Worm (Caenorhabditis elegans) whole organism, L2 larva: Measurements from ENCODE around the gene str-229.

Experiments
- C34F6.9 ChIP-seq: fragments of 150-350 bp; optimal IDR thresholded peaks from 2 replicates; lab custom pipeline; 2014; ENCODE audit warnings: missing biosample characterization, missing genetic modification characterization
- F13H6.1 ChIP-seq: sonication (generic microtip); optimal IDR thresholded peaks from 2 replicates; lab custom pipeline; 2016; ENCODE audit warnings: missing genetic modification characterization, missing compliant biosample characterization
- R02D3.7 ChIP-seq: fragments of 150-350 bp; optimal IDR thresholded peaks from 2 replicates; lab custom pipeline; 2014; ENCODE audit warnings: missing biosample characterization, missing genetic modification characterization
- ZK546.5 ChIP-seq: sonication (generic microtip); optimal IDR thresholded peaks from 2 replicates; lab custom pipeline; 2017; ENCODE audit warnings: missing biosample characterization, missing genetic modification characterization
- alr-1 ChIP-seq: fragments of 150-350 bp; optimal IDR thresholded peaks from 2 replicates; lab custom pipeline; 2014; ENCODE audit warnings: missing biosample characterization, missing genetic modification characterization
- aly-2 ChIP-seq: fragments of 150-350 bp; optimal IDR thresholded peaks from 2 replicates; lab custom pipeline; 2014; ENCODE audit warnings: missing biosample characterization, missing genetic modification characterization
- ama-1 ChIP-seq: fragments of 150-350 bp; optimal IDR thresholded peaks from 2 replicates; lab custom pipeline; 2018; ENCODE audit warnings: inconsistent platforms
- blmp-1 ChIP-seq: sonication (generic microtip); optimal IDR thresholded peaks from 2 replicates; lab custom pipeline; 2017; ENCODE audit warnings: missing genetic modification characterization, mild to moderate bottlenecking, missing compliant biosample characterization, antibody characterized with exemption, moderate library complexity; ENCODE audit not compliant: insufficient read depth
- ceh-82 ChIP-seq: fragments of 150-350 bp; optimal IDR thresholded peaks from 2 replicates; lab custom pipeline; 2014; ENCODE audit warnings: missing biosample characterization, missing genetic modification characterization
- dmd-4 ChIP-seq: sonication (generic microtip); optimal IDR thresholded peaks from 2 replicates; lab custom pipeline; 2017; ENCODE audit warnings: missing biosample characterization, missing genetic modification characterization
- egl-27 ChIP-seq: sonication (generic microtip); optimal IDR thresholded peaks from 3 replicates; lab custom pipeline; 2017; ENCODE audit warnings: missing biosample characterization, missing genetic modification reagents, missing genetic modification characterization
- elt-1 ChIP-seq: fragments of 150-350 bp; optimal IDR thresholded peaks from 2 replicates; lab custom pipeline; 2014; ENCODE audit warnings: missing biosample characterization, missing genetic modification characterization
- elt-3 ChIP-seq: sonication (generic microtip); optimal IDR thresholded peaks from 2 replicates; lab custom pipeline; 2017; ENCODE audit warnings: missing biosample characterization, missing genetic modification characterization
- gmeb-1 ChIP-seq: fragments of 150-350 bp; optimal IDR thresholded peaks from 2 replicates; lab custom pipeline; 2014; ENCODE audit warnings: missing biosample characterization, missing genetic modification characterization
- lin-11 ChIP-seq: fragments of 150-350 bp; sonication (generic microtip); optimal IDR thresholded peaks from 2 replicates; lab custom pipeline; 2014; ENCODE audit warnings: missing biosample characterization, missing genetic modification characterization, inconsistent platforms, mixed read lengths
- lin-13 ChIP-seq: fragments of 150-350 bp; optimal IDR thresholded peaks from 2 replicates; lab custom pipeline; 2014; ENCODE audit warnings: missing biosample characterization, missing genetic modification reagents, missing genetic modification characterization
- lsy-2 ChIP-seq, 2 experiments: fragments of 150-350 bp in 1 of 2; sonication (generic microtip) in 1 of 2; optimal IDR thresholded peaks; 2 replicates each; lab custom pipeline; 2014 to 2017; ENCODE audit warnings: missing biosample characterization in 2 of 2, missing genetic modification characterization in 2 of 2
- mab-5 ChIP-seq: fragments of 150-350 bp; optimal IDR thresholded peaks from 2 replicates; lab custom pipeline; 2014; ENCODE audit warnings: missing biosample characterization, missing genetic modification characterization
- mbf-1 ChIP-seq: sonication (generic microtip); optimal IDR thresholded peaks from 2 replicates; lab custom pipeline; 2017; ENCODE audit warnings: missing biosample characterization, missing genetic modification characterization
- mdl-1 ChIP-seq, 2 experiments: fragments of 150-350 bp in 1 of 2; sonication (generic microtip) in 1 of 2; optimal IDR thresholded peaks; 2 replicates each; lab custom pipeline; 2017; ENCODE audit warnings: missing biosample characterization in 2 of 2, missing genetic modification characterization in 2 of 2
- nhr-12 ChIP-seq: fragments of 150-350 bp; optimal IDR thresholded peaks from 2 replicates; lab custom pipeline; 2014; ENCODE audit warnings: missing biosample characterization, missing genetic modification characterization
- nhr-21 ChIP-seq: fragments of 150-350 bp; optimal IDR thresholded peaks from 2 replicates; lab custom pipeline; 2014; ENCODE audit warnings: missing biosample characterization, missing genetic modification characterization
- nhr-25 ChIP-seq: fragments of 150-350 bp; sonication (generic microtip); optimal IDR thresholded peaks from 3 replicates; lab custom pipeline; 2014; ENCODE audit warnings: missing biosample characterization, missing genetic modification characterization
- nhr-6 ChIP-seq: fragments of 150-350 bp; optimal IDR thresholded peaks from 2 replicates; lab custom pipeline; 2014; ENCODE audit warnings: missing biosample characterization, missing genetic modification characterization
- nhr-77 ChIP-seq: fragments of 150-350 bp; optimal IDR thresholded peaks from 2 replicates; lab custom pipeline; 2014; ENCODE audit warnings: missing biosample characterization, missing genetic modification characterization
- skn-1 ChIP-seq: sonication (generic microtip); optimal IDR thresholded peaks from 2 replicates; lab custom pipeline; 2017; ENCODE audit warnings: missing biosample characterization, missing genetic modification characterization
- sma-3 ChIP-seq: sonication (generic microtip); optimal IDR thresholded peaks from 2 replicates; lab custom pipeline; 2016; ENCODE audit warnings: missing genetic modification reagents, missing genetic modification characterization, missing compliant biosample characterization
- sma-9 ChIP-seq, 2 experiments: fragments of 150-350 bp in 1 of 2; sonication (generic microtip) in 1 of 2; optimal IDR thresholded peaks; 2 replicates each; lab custom pipeline; 2014 to 2016; ENCODE audit warnings: missing genetic modification characterization in 2 of 2, mild to moderate bottlenecking in 1 of 2, missing biosample characterization in 1 of 2, missing compliant biosample characterization in 1 of 2, missing genetic modification reagents in 1 of 2, moderate library complexity in 1 of 2
- snpc-4 ChIP-seq: fragments of 150-350 bp; optimal IDR thresholded peaks from 2 replicates; lab custom pipeline; 2014; ENCODE audit warnings: missing biosample characterization, missing genetic modification characterization
- unc-39 ChIP-seq: fragments of 150-350 bp; optimal IDR thresholded peaks from 2 replicates; lab custom pipeline; 2014; ENCODE audit warnings: missing biosample characterization, missing genetic modification characterization
- unc-55 ChIP-seq: fragments of 150-350 bp; sonication (generic microtip); optimal IDR thresholded peaks from 3 replicates; lab custom pipeline; 2014; ENCODE audit warnings: missing biosample characterization, missing genetic modification reagents, missing genetic modification characterization
- ztf-1 ChIP-seq: fragments of 200-800 bp; sonication (Bioruptor generic); conservative IDR thresholded peaks from 2 replicates; pipeline ENCODE4 v1.3.6; 2022; ENCODE audit warnings: missing genetic modification characterization, missing compliant biosample characterization
- ztf-11 ChIP-seq: sonication (generic microtip); optimal IDR thresholded peaks from 2 replicates; lab custom pipeline; 2017; ENCODE audit warnings: missing biosample characterization, missing genetic modification characterization
- ztf-4 ChIP-seq: fragments of 150-350 bp; optimal IDR thresholded peaks from 2 replicates; lab custom pipeline; 2014; ENCODE audit warnings: missing biosample characterization, missing genetic modification characterization

The str-229 gene

DNA sequence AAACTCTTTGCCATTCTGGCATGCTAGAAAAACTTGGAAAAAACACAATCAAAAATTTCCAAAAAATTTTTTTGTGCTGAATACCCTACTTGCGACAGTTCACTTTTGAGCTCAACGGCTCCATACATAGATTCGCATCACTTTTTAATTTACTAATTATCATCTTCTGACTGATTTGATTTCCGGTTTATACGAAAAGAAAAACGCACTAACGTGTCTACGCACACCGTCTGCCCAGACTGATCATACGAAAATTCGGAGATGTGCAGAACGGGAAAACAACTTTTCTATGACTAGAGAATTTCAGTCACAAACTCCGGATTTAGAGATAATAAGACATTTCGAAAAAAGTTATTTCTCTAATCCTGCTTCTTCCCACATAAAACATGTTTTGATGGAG is 17.8 kb downstream of the str-229 start:
- no peak for TF ChIP-seq F13H6.1
- no peak for TF ChIP-seq unc-55 (GFP tag; lab: Kevin White, UChicago)
- no peak for TF ChIP-seq mbf-1 (tag; lab: Kevin White, UChicago)
- TF ChIP-seq aly-2 (tag; lab: Kevin White, UChicago), result no peak
- no peak for TF ChIP-seq snpc-4 (tag; lab: Kevin White, UChicago)
- no peak for TF ChIP-seq ceh-82 (tag; lab: Kevin White, UChicago)
- TF ChIP-seq unc-39 (tag; lab: Kevin White, UChicago), result no peak
- no peak for TF ChIP-seq lin-13 (GFP tag; lab: Kevin White, UChicago)
- TF ChIP-seq ztf-11 (tag; lab: Kevin White, UChicago), result no peak
- no peak for TF ChIP-seq ama-1 (lab: Kevin White, UChicago)

DNA sequence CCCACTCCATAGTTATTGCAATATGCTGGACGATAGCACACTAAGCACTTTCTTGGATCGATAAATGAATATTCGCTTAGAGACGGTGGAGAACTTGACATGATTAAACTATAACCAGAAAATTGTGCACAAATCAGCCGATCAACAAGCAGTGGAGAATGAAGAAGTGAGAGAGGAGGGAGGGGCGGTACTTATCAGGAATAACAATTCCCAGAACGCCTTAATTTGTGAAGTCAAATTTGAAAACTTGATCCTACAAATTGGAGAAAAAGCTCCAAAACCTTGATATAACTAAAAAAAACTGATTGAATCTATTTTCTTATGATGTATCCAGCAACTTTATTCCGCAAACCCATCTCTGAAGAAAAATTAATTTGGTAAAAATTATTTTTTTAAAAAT is 24.1 kb downstream of the str-229 start, which contains the start of gene nhr-159:
Gene nhr-159, minus strand, starts transcription at position 101 of the 400 bp plus-strand sequence.
- no peak for TF ChIP-seq skn-1
- no peak for TF ChIP-seq nhr-25
- TF ChIP-seq nhr-12, result no peak
- TF ChIP-seq R02D3.7 (tag; lab: Kevin White, UChicago), result no peak

DNA sequence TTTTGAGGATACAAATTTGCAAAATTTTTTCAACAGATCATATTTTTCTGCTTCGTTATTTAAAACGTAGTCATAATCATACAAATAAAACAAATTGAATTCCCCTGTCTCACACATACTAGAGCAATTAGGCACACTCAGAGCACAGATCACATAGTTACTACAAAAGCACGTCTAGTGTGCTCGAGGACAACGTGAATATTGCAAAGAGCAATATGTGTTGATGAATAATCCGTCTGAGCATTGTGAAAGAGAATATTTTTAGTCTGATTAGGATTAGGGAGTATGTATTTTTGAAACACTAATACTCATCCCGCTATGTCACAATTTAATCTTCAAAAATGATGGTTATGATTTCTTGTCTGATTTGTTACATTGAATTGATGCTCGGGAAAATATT is 25.1 kb downstream of the str-229 start:
- TF ChIP-seq aly-2 (tag; lab: Kevin White, UChicago), result no peak
- TF ChIP-seq nhr-21 (tag; lab: Kevin White, UChicago), result peak; percentile 3
- no peak for TF ChIP-seq R02D3.7 (tag; lab: Kevin White, UChicago)
- TF ChIP-seq blmp-1, result no peak

- peak; percentile 35 for TF ChIP-seq ztf-4 (tag; lab: Kevin White, UChicago)
- TF ChIP-seq sma-9 (GFP tag; optimal IDR thresholded peaks at IDR 0.05; lab: Kevin White, UChicago), result peak; percentile 55
- no peak for TF ChIP-seq sma-9 (tag; optimal IDR thresholded peaks at IDR 0.05; lab: Kevin White, UChicago)
- TF ChIP-seq lin-11 (tag; lab: Kevin White, UChicago), result no peak
- peak in 1 of 2 experiments; percentile 42 for TF ChIP-seq lsy-2 (tag; optimal IDR thresholded peaks at IDR 0.05; lab: Kevin White, UChicago)
- peak; percentile 87 for TF ChIP-seq nhr-21 (tag; lab: Kevin White, UChicago)
- TF ChIP-seq C34F6.9 (tag; lab: Kevin White, UChicago), result peak; percentile 1
- TF ChIP-seq snpc-4 (tag; lab: Kevin White, UChicago), result no peak
- TF ChIP-seq R02D3.7 (tag; lab: Kevin White, UChicago), result no peak
- peak; percentile 54 for TF ChIP-seq dmd-4 (tag; lab: Kevin White, UChicago)
- no peak for TF ChIP-seq nhr-77 (tag; lab: Kevin White, UChicago)
Measured at ce11 chrV:3874102-3874744, 28.1 kb downstream of the str-229 start, which contains the start of gene nhr-158. TSS of gene nhr-158 (minus strand) at chrV:3874152.

DNA sequence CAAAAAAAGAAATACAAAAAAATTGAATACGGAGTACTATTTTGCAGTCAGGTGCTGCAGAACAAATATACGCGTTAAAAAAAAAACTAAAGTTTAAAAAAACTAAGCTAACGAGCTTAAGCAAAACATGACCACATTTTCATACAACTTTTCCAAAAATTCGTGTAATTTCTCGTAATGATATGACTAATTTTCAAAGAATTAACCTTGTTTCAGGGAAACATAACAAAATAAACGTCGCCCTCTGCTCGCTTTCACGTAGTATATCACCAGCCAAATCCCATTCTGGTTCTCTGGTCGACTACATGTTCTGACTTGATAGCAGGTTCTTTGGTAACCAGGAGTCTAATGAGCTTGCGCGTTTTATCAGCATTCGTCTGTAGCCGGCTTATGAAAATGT is 32.0 kb downstream of the str-229 start:
- TF ChIP-seq alr-1 (tag; lab: Kevin White, UChicago) (no peak), egl-27 (tag; lab: Kevin White, UChicago) (no peak), elt-1 (tag; lab: Kevin White, UChicago) (no peak), lsy-2 (tag; optimal IDR thresholded peaks at IDR 0.05; lab: Kevin White, UChicago) (peak in 1 of 2 experiments; percentile 24), ztf-4 (tag; lab: Kevin White, UChicago) (peak; percentile 59), mdl-1 (tag; optimal IDR thresholded peaks at IDR 0.05; lab: Kevin White, UChicago) (no peak), dmd-4 (tag; lab: Kevin White, UChicago) (peak; percentile 62), mbf-1 (tag; lab: Kevin White, UChicago) (no peak), blmp-1 (no peak), ZK546.5 (tag; lab: Kevin White, UChicago) (no peak), ama-1 (lab: Kevin White, UChicago) (no peak), lin-11 (tag; lab: Kevin White, UChicago) (no peak), nhr-21 (tag; lab: Kevin White, UChicago) (peak; percentile 86), nhr-77 (tag; lab: Kevin White, UChicago) (no peak), nhr-6 (tag; lab: Kevin White, UChicago) (peak; percentile 1), lin-13 (GFP tag; lab: Kevin White, UChicago) (no peak)

ce11 chrV:3868905-3869304 is 33.5 kb downstream of the str-229 start, which contains the start of gene nhr-157:
TSS of gene nhr-157 (minus strand) at chrV:3869005.
- TF ChIP-seq ztf-1 (GFP tag; lab: Robert Waterston, UW), result no peak
- no peak for TF ChIP-seq elt-3 (tag; lab: Kevin White, UChicago)
- no peak for TF ChIP-seq lin-11 (tag; lab: Kevin White, UChicago)
- TF ChIP-seq dmd-4 (tag; lab: Kevin White, UChicago), result no peak
- no peak for TF ChIP-seq F13H6.1
- TF ChIP-seq elt-1 (tag; lab: Kevin White, UChicago), result no peak
- TF ChIP-seq mab-5 (tag; lab: Kevin White, UChicago), result no peak
- TF ChIP-seq sma-3 (GFP tag; lab: Kevin White, UChicago), result no peak
- TF ChIP-seq gmeb-1 (tag; lab: Kevin White, UChicago), result no peak
